Fruit fly (Drosophila melanogaster) whole organism, embryonic: ENCODE results near the gene CG4218.
A peak's percentile ranks its signal among the peaks of the same experiment; 100 is the strongest.

Experiments
- Blimp-1 ChIP-seq: fragments of 200-800 bp; sonication (Bioruptor generic); optimal IDR thresholded peaks from 3 replicates; lab custom pipeline; 2018; ENCODE audit warnings: missing biosample characterization, missing genetic modification characterization, mild to moderate bottlenecking, moderate library complexity, missing genetic modification reagents
- CG10959 ChIP-seq: fragments of 200-800 bp; sonication (Bioruptor generic); IDR thresholded peaks from 2 replicates; pipeline ENCODE4 v1.3.6; 2022; ENCODE audit warnings: missing biosample characterization, missing genetic modification characterization
- CG11696 ChIP-seq: fragments of 200-800 bp; sonication (Bioruptor generic); IDR thresholded peaks from 2 replicates; pipeline ENCODE4 v1.3.6; 2022; ENCODE audit warnings: missing biosample characterization, missing genetic modification characterization
- CG13287 ChIP-seq: fragments of 200-800 bp; sonication (Bioruptor generic); IDR thresholded peaks from 2 replicates; pipeline ENCODE4 v1.3.6; 2022; ENCODE audit warnings: missing biosample characterization, missing genetic modification characterization; ENCODE audit not compliant: partially characterized antibody
- CG13424 ChIP-seq: fragments of 200-800 bp; sonication (Bioruptor generic); optimal IDR thresholded peaks from 2 replicates; lab custom pipeline; 2019; ENCODE audit warnings: missing biosample characterization, mild to moderate bottlenecking, missing genetic modification characterization, moderate library complexity
- CG14667 ChIP-seq: fragments of 200-800 bp; sonication (Bioruptor generic); IDR thresholded peaks from 2 replicates; pipeline ENCODE4 v1.3.6; 2022; ENCODE audit warnings: missing biosample characterization, missing genetic modification characterization
- CG16779 ChIP-seq: fragments of 200-800 bp; sonication (Bioruptor generic); IDR thresholded peaks from 2 replicates; pipeline ENCODE4 v1.3.6; 2022; ENCODE audit warnings: missing biosample characterization, missing genetic modification characterization
- CG16815 ChIP-seq: fragments of 200-800 bp; sonication (Bioruptor generic); optimal IDR thresholded peaks from 3 replicates; lab custom pipeline; 2017; ENCODE audit warnings: missing biosample characterization, mild to moderate bottlenecking, missing genetic modification characterization
- CG2120 ChIP-seq: fragments of 200-800 bp; sonication (Bioruptor generic); optimal IDR thresholded peaks from 3 replicates; lab custom pipeline; 2016; ENCODE audit warnings: missing biosample characterization, missing genetic modification characterization
- CG31224 ChIP-seq: fragments of 200-800 bp; sonication (Bioruptor generic); IDR thresholded peaks from 2 replicates; pipeline ENCODE4 v1.3.6; 2022; ENCODE audit warnings: missing biosample characterization, missing genetic modification characterization
- CG32767 ChIP-seq: fragments of 200-800 bp; sonication (Bioruptor generic); IDR thresholded peaks from 2 replicates; pipeline ENCODE4 v1.3.6; 2022; ENCODE audit warnings: missing biosample characterization, missing genetic modification characterization
- CG4328 ChIP-seq: fragments of 200-800 bp; sonication (Bioruptor generic); optimal IDR thresholded peaks from 3 replicates; lab custom pipeline; 2017; ENCODE audit warnings: missing biosample characterization, missing genetic modification reagents, missing genetic modification characterization
- CG4820 ChIP-seq: fragments of 200-800 bp; sonication (Bioruptor generic); optimal IDR thresholded peaks from 3 replicates; lab custom pipeline; 2016; ENCODE audit warnings: missing biosample characterization, missing genetic modification characterization
- CG7745 ChIP-seq: fragments of 200-800 bp; sonication (Bioruptor generic); optimal IDR thresholded peaks from 2 replicates; lab custom pipeline; 2018; ENCODE audit warnings: missing biosample characterization, mild to moderate bottlenecking, missing genetic modification characterization, moderate library complexity
- CG7928 ChIP-seq: fragments of 200-800 bp; sonication (Bioruptor generic); optimal IDR thresholded peaks from 2 replicates; lab custom pipeline; 2017; ENCODE audit warnings: missing biosample characterization, mild to moderate bottlenecking, missing genetic modification characterization
- CG9215 ChIP-seq: fragments of 200-800 bp; sonication (Bioruptor generic); IDR thresholded peaks from 2 replicates; pipeline ENCODE4 v1.3.6; 2022; ENCODE audit warnings: missing biosample characterization, missing genetic modification characterization
- CG9437 ChIP-seq: fragments of 200-800 bp; sonication (Bioruptor generic); optimal IDR thresholded peaks from 2 replicates; lab custom pipeline; 2018; ENCODE audit warnings: missing biosample characterization, mild to moderate bottlenecking, missing genetic modification characterization
- CG9817 ChIP-seq: fragments of 200-800 bp; sonication (Bioruptor generic); optimal IDR thresholded peaks from 2 replicates; lab custom pipeline; 2018; ENCODE audit warnings: missing biosample characterization, mild to moderate bottlenecking, missing genetic modification characterization, moderate library complexity
- CG9876 ChIP-seq: fragments of 200-800 bp; sonication (Bioruptor generic); optimal IDR thresholded peaks from 2 replicates; lab custom pipeline; 2016; ENCODE audit warnings: missing biosample characterization, missing genetic modification characterization
- CG9932 ChIP-seq: fragments of 200-800 bp; sonication (Bioruptor generic); IDR thresholded peaks from 2 replicates; pipeline ENCODE4 v1.3.6; 2022; ENCODE audit warnings: missing biosample characterization, missing genetic modification characterization
- CTCF ChIP-seq: fragments of 200-800 bp; sonication (Bioruptor generic); optimal IDR thresholded peaks from 2 replicates; lab custom pipeline; 2017; ENCODE audit warnings: missing biosample characterization, mild to moderate bottlenecking, missing genetic modification characterization, moderate library complexity
- D19A ChIP-seq: fragments of 200-800 bp; optimal IDR thresholded peaks from 3 replicates; lab custom pipeline; 2019; ENCODE audit warnings: missing biosample characterization, mild to moderate bottlenecking, missing genetic modification characterization, moderate library complexity
- Ets65A ChIP-seq: fragments of 200-800 bp; sonication (Bioruptor generic); peaks from one replicate; lab custom pipeline; 2016; ENCODE audit warnings: missing biosample characterization, missing genetic modification characterization
- Gsc ChIP-seq: fragments of 200-800 bp; sonication (Bioruptor generic); IDR thresholded peaks from 2 replicates; pipeline ENCODE4 v1.3.6; 2022; ENCODE audit warnings: missing biosample characterization, missing genetic modification characterization
- Gug ChIP-seq: fragments of 200-800 bp; sonication (Bioruptor generic); IDR thresholded peaks from 4 replicates; pipeline ENCODE4 v1.3.6; 2022; ENCODE audit warnings: missing biosample characterization, missing genetic modification characterization
- Hmr ChIP-seq: fragments of 200-800 bp; sonication (Bioruptor generic); optimal IDR thresholded peaks from 3 replicates; lab custom pipeline; 2017; ENCODE audit warnings: mild to moderate bottlenecking, missing biosample characterization, missing genetic modification reagents, missing genetic modification characterization
- Nf-YB ChIP-seq: fragments of 200-800 bp; sonication (Bioruptor generic); optimal IDR thresholded peaks from 3 replicates; lab custom pipeline; 2019; ENCODE audit warnings: missing biosample characterization, mild to moderate bottlenecking, missing genetic modification characterization, moderate library complexity
- Six4 ChIP-seq: fragments of 200-800 bp; sonication (Bioruptor generic); optimal IDR thresholded peaks from 2 replicates; lab custom pipeline; 2016; ENCODE audit warnings: missing biosample characterization, missing genetic modification characterization
- Sry-δ ChIP-seq: fragments of 200-800 bp; sonication (Bioruptor generic); optimal IDR thresholded peaks from 2 replicates; lab custom pipeline; 2016; ENCODE audit warnings: missing biosample characterization, missing genetic modification characterization
- Stat92E ChIP-seq, 3 experiments: fragments of >200 bp in 2 of 3; fragments of 200-800 bp in 1 of 3; sonication (Bioruptor generic) in 1 of 3; optimal IDR thresholded peaks; 2 replicates each; lab custom pipeline; 2017 to 2019; ENCODE audit warnings: missing biosample characterization in 3 of 3, missing genetic modification characterization in 3 of 3, mild to moderate bottlenecking in 1 of 3, moderate library complexity in 1 of 3
- bcd ChIP-seq: fragments of 200-800 bp; sonication (Bioruptor generic); optimal IDR thresholded peaks from 2 replicates; lab custom pipeline; 2017; ENCODE audit warnings: missing biosample characterization, mild to moderate bottlenecking, missing genetic modification characterization
- cg ChIP-seq: fragments of 200-800 bp; sonication (Bioruptor generic); optimal IDR thresholded peaks from 3 replicates; lab custom pipeline; 2019; ENCODE audit warnings: missing biosample characterization, mild to moderate bottlenecking, missing genetic modification characterization, moderate library complexity
- chif ChIP-seq, 2 experiments: fragments of 200-800 bp; sonication (Bioruptor generic); optimal IDR thresholded peaks; 3 replicates each; lab custom pipeline; 2016; ENCODE audit warnings: missing biosample characterization in 2 of 2, missing genetic modification characterization in 2 of 2
- croc ChIP-seq: fragments of 200-800 bp; sonication (Bioruptor generic); conservative IDR thresholded peaks from 3 replicates; pipeline ENCODE4 v1.3.6; 2022; ENCODE audit warnings: missing biosample characterization, missing genetic modification characterization
- crol ChIP-seq: fragments of 200-800 bp; sonication (Bioruptor generic); IDR thresholded peaks from 2 replicates; pipeline ENCODE4 v1.3.6; 2022; ENCODE audit warnings: missing biosample characterization, missing genetic modification characterization
- dati ChIP-seq: fragments of 200-800 bp; sonication (Bioruptor generic); IDR thresholded peaks from 2 replicates; pipeline ENCODE4 v1.3.6; 2022; ENCODE audit warnings: missing biosample characterization, missing genetic modification characterization
- disco-r ChIP-seq: fragments of 200-800 bp; sonication (Bioruptor generic); optimal IDR thresholded peaks from 2 replicates; lab custom pipeline; 2016; ENCODE audit warnings: missing biosample characterization, missing genetic modification characterization
- exex ChIP-seq: fragments of 200-800 bp; sonication (Bioruptor generic); optimal IDR thresholded peaks from 4 replicates; lab custom pipeline; 2018; ENCODE audit warnings: missing biosample characterization, mild to moderate bottlenecking, missing genetic modification characterization, moderate library complexity
- hbn ChIP-seq: fragments of 200-800 bp; sonication (Bioruptor generic); IDR thresholded peaks from 2 replicates; pipeline ENCODE4 v1.3.6; 2022; ENCODE audit warnings: missing biosample characterization, missing genetic modification characterization; ENCODE audit not compliant: partially characterized antibody
- hkb ChIP-seq, 2 experiments: fragments of 200-800 bp in 1 of 2; fragments of >200 bp in 1 of 2; sonication (Bioruptor generic) in 1 of 2; IDR thresholded peaks in 1 of 2; optimal IDR thresholded peaks in 1 of 2; 2 replicates each; pipeline versions ENCODE4 v1.3.6 to Lab custom; 2017 to 2022; ENCODE audit warnings: missing biosample characterization in 1 of 2, missing genetic modification characterization in 1 of 2
- nerfin-1 ChIP-seq: fragments of 200-800 bp; sonication (Bioruptor generic); optimal IDR thresholded peaks from 3 replicates; lab custom pipeline; 2019; ENCODE audit warnings: missing biosample characterization, mild to moderate bottlenecking, missing genetic modification characterization, moderate library complexity
- peb ChIP-seq: fragments of 200-800 bp; sonication (Bioruptor generic); IDR thresholded peaks from 2 replicates; pipeline ENCODE4 v1.3.6; 2022; ENCODE audit warnings: missing biosample characterization, missing genetic modification characterization
- phol ChIP-seq: fragments of 200-800 bp; sonication (Bioruptor generic); optimal IDR thresholded peaks from 3 replicates; lab custom pipeline; 2018; ENCODE audit warnings: missing biosample characterization, mild to moderate bottlenecking, missing genetic modification characterization, moderate library complexity
- pnt ChIP-seq: fragments of 200-800 bp; sonication (Bioruptor generic); optimal IDR thresholded peaks from 3 replicates; lab custom pipeline; 2016; ENCODE audit warnings: missing biosample characterization, missing genetic modification characterization
- sc ChIP-seq, 3 experiments: fragments of >200 bp in 2 of 3; fragments of 200-800 bp in 1 of 3; sonication (Bioruptor generic) in 1 of 3; optimal IDR thresholded peaks; 2 replicates in 2 of 3; 3 replicates in 1 of 3; lab custom pipeline; 2017; ENCODE audit warnings: mild to moderate bottlenecking in 1 of 3, missing biosample characterization in 1 of 3, missing genetic modification characterization in 1 of 3, missing genetic modification reagents in 1 of 3
- tup ChIP-seq: fragments of 200-800 bp; sonication (Bioruptor generic); optimal IDR thresholded peaks from 2 replicates; lab custom pipeline; 2016; ENCODE audit warnings: missing biosample characterization, mild to moderate bottlenecking, missing genetic modification characterization, moderate library complexity
- unc-4 ChIP-seq: fragments of 200-800 bp; sonication (Bioruptor generic); IDR thresholded peaks from 2 replicates; pipeline ENCODE4 v1.3.6; 2022; ENCODE audit warnings: missing biosample characterization, missing genetic modification characterization; ENCODE audit not compliant: partially characterized antibody
- yki ChIP-seq: fragments of >200 bp; optimal IDR thresholded peaks from 3 replicates; lab custom pipeline; 2018

The CG4218 gene

dm6 chr2L:14505004-14505835 is 43.7 kb downstream of the CG4218 start (continued):
- TF ChIP-seq CG7928 (GFP tag; lab: Kevin White, UChicago) (peak; percentile 71), CG4328 (GFP tag; lab: Kevin White, UChicago) (peak; percentile 83), CG9817 (tag; lab: Kevin White, UChicago) (peak; percentile 64), CG9876 (GFP tag; lab: Kevin White, UChicago) (peak; percentile 91), sc (optimal IDR thresholded peaks at IDR 0.05; lab: Kevin White, UChicago) (no peak), sc (GFP tag; optimal IDR thresholded peaks at IDR 0.05; lab: Kevin White, UChicago) (peak; percentile 90), bcd (peak; percentile 87), Six4 (peak; percentile 82), cg (GFP tag; lab: Kevin White, UChicago) (no peak), exex (tag; lab: Kevin White, UChicago) (peak; percentile 59), CG9437 (peak; percentile 21), Ets65A (GFP tag; lab: Kevin White, UChicago) (no peak), nerfin-1 (tag; lab: Kevin White, UChicago) (peak; percentile 81), tup (GFP tag; lab: Kevin White, UChicago) (peak; percentile 93), Blimp-1 (peak; percentile 85), dati (GFP tag; lab: Robert Waterston, UW) (peak; percentile 66), Sry-δ (GFP tag; lab: Kevin White, UChicago) (peak; percentile 54), CG16779 (GFP tag; lab: Robert Waterston, UW) (0 out of 2 replicates have a peak, but pooled peaks have one; percentile 29), Gsc (no peak), Gug (GFP tag; lab: Robert Waterston, UW) (no peak), Hmr (GFP tag; lab: Kevin White, UChicago) (peak; percentile 96), CG32767 (GFP tag; lab: Robert Waterston, UW) (peak; percentile 77), hbn (GFP tag; lab: Robert Waterston, UW) (no peak), CTCF (peak; percentile 17), Stat92E (GFP tag; optimal IDR thresholded peaks at IDR 0.05; lab: Kevin White, UChicago) (no peak), CG10959 (GFP tag; lab: Robert Waterston, UW) (peak; percentile 52; the same call in 1 of the 2 replicates), CG14667 (GFP tag; lab: Robert Waterston, UW) (peak; percentile 24; the same call in 1 of the 2 replicates), CG9932 (GFP tag; lab: Robert Waterston, UW) (peak; percentile 54), yki (lab: Kevin White, UChicago) (no peak), hkb (optimal IDR thresholded peaks at IDR 0.05; lab: Kevin White, UChicago) (no peak), hkb (GFP tag; IDR thresholded peaks at IDR 0.05; lab: Robert Waterston, UW) (peak; percentile 85), CG2120 (peak; percentile 85), chif (GFP tag; optimal IDR thresholded peaks at IDR 0.05; lab: Kevin White, UChicago) (peak; percentile 82 to 83), unc-4 (GFP tag; lab: Robert Waterston, UW) (no peak), CG11696 (GFP tag; lab: Robert Waterston, UW) (peak; percentile 63), CG7745 (tag; lab: Kevin White, UChicago) (peak; percentile 88), CG16815 (GFP tag; lab: Kevin White, UChicago) (peak; percentile 59), D19A (tag; lab: Kevin White, UChicago) (peak; percentile 75), disco-r (GFP tag; lab: Kevin White, UChicago) (peak; percentile 85), CG13287 (GFP tag; lab: Robert Waterston, UW) (no peak), croc (GFP tag; lab: Robert Waterston, UW) (no peak; the same call in 1 of the 3 replicates), CG4820 (peak; percentile 32), pnt (peak; percentile 87), phol (tag; lab: Kevin White, UChicago) (peak; percentile 19), CG9215 (GFP tag; lab: Robert Waterston, UW) (no peak), Nf-YB (GFP tag; lab: Kevin White, UChicago) (peak; percentile 75), CG13424 (tag; lab: Kevin White, UChicago) (peak; percentile 80), CG31224 (GFP tag; lab: Robert Waterston, UW) (peak; percentile 57), peb (GFP tag; lab: Robert Waterston, UW) (0 out of 2 replicates have a peak, but pooled peaks have one; percentile 15), crol (no peak)
